Fruit fly (Drosophila melanogaster) whole organism, embryonic: ENCODE measurements around the gene CenB1A.

Experiments used
- ATbp ChIP-seq: fragments of 200-800 bp; sonication (Bioruptor generic); optimal IDR thresholded peaks from 2 replicates; lab custom pipeline; 2017; ENCODE audit warnings: missing biosample characterization, mild to moderate bottlenecking, missing genetic modification characterization, missing genetic modification reagents
- Atf3 ChIP-seq: fragments of 200-800 bp; sonication (Bioruptor generic); optimal IDR thresholded peaks from 3 replicates; lab custom pipeline; 2016; ENCODE audit warnings: missing biosample characterization, missing genetic modification characterization
- Atf6 ChIP-seq: fragments of 200-800 bp; sonication (Bioruptor generic); IDR thresholded peaks from 2 replicates; pipeline ENCODE4 v1.3.6; 2022; ENCODE audit warnings: missing biosample characterization, missing genetic modification characterization
- Bteb2 ChIP-seq: fragments of 200-800 bp; sonication (Bioruptor generic); optimal IDR thresholded peaks from 2 replicates; lab custom pipeline; 2016; ENCODE audit warnings: missing biosample characterization, missing genetic modification characterization
- CG10366 ChIP-seq: fragments of 200-800 bp; sonication (Bioruptor generic); IDR thresholded peaks from 2 replicates; pipeline ENCODE4 v1.3.6; 2022; ENCODE audit warnings: missing biosample characterization, missing genetic modification characterization
- CG10462 ChIP-seq: fragments of 200-800 bp; sonication (Bioruptor generic); optimal IDR thresholded peaks from 2 replicates; lab custom pipeline; 2016; ENCODE audit warnings: missing biosample characterization, missing genetic modification characterization
- CG10543 ChIP-seq: fragments of 200-800 bp; sonication (Bioruptor generic); optimal IDR thresholded peaks from 3 replicates; lab custom pipeline; 2017; ENCODE audit warnings: missing biosample characterization, mild to moderate bottlenecking, missing genetic modification characterization, moderate library complexity
- CG10654 ChIP-seq: fragments of 200-800 bp; sonication (Bioruptor generic); optimal IDR thresholded peaks from 2 replicates; lab custom pipeline; 2016; ENCODE audit warnings: missing biosample characterization, missing genetic modification characterization
- CG13894 ChIP-seq: fragments of 200-800 bp; sonication (Bioruptor generic); optimal IDR thresholded peaks from 3 replicates; lab custom pipeline; 2018; ENCODE audit warnings: missing biosample characterization, mild to moderate bottlenecking, missing genetic modification characterization, moderate library complexity
- CG1602 ChIP-seq: fragments of 200-800 bp; sonication (Bioruptor generic); optimal IDR thresholded peaks from 3 replicates; lab custom pipeline; 2016; ENCODE audit warnings: missing biosample characterization, missing genetic modification characterization
- CG17612 ChIP-seq: fragments of 200-800 bp; sonication (Bioruptor generic); IDR thresholded peaks from 2 replicates; pipeline ENCODE4 v1.3.6; 2022; ENCODE audit warnings: missing biosample characterization, missing genetic modification characterization
- CG17912 ChIP-seq: fragments of 200-800 bp; sonication (Bioruptor generic); optimal IDR thresholded peaks from 2 replicates; lab custom pipeline; 2018; ENCODE audit warnings: missing biosample characterization, mild to moderate bottlenecking, missing genetic modification characterization
- CG1832 ChIP-seq: fragments of 200-800 bp; sonication (Bioruptor generic); optimal IDR thresholded peaks from 2 replicates; lab custom pipeline; 2017; ENCODE audit warnings: missing biosample characterization, mild to moderate bottlenecking, missing genetic modification characterization, inconsistent platforms
- CG2875 ChIP-seq: fragments of 200-800 bp; sonication (Bioruptor generic); optimal IDR thresholded peaks from 2 replicates; lab custom pipeline; 2017; ENCODE audit warnings: missing biosample characterization, mild to moderate bottlenecking, missing genetic modification characterization, missing genetic modification reagents
- CG31365 ChIP-seq: fragments of 200-800 bp; sonication (Bioruptor generic); optimal IDR thresholded peaks from 2 replicates; lab custom pipeline; 2018; ENCODE audit warnings: missing biosample characterization, mild to moderate bottlenecking, missing genetic modification characterization
- CG32772 ChIP-seq: fragments of 200-800 bp; sonication (Bioruptor generic); IDR thresholded peaks from 2 replicates; pipeline ENCODE4 v1.3.6; 2022; ENCODE audit warnings: missing biosample characterization, missing genetic modification characterization
- CG3726 ChIP-seq: fragments of 200-800 bp; sonication (Bioruptor generic); IDR thresholded peaks from 3 replicates; pipeline ENCODE4, ENCODE4 v1.3.6; 2022; ENCODE audit warnings: missing biosample characterization, missing genetic modification characterization
- CG6272 ChIP-seq: fragments of 200-800 bp; sonication (Bioruptor generic); IDR thresholded peaks from 2 replicates; pipeline ENCODE4 v1.3.6; 2022; ENCODE audit warnings: missing biosample characterization, missing genetic modification characterization
- CG6765 ChIP-seq: fragments of 200-800 bp; sonication (Bioruptor generic); optimal IDR thresholded peaks from 3 replicates; lab custom pipeline; 2017; ENCODE audit warnings: missing biosample characterization, mild to moderate bottlenecking, missing genetic modification characterization
- CG7963 ChIP-seq: fragments of 200-800 bp; sonication (Bioruptor generic); IDR thresholded peaks from 3 replicates; pipeline ENCODE4 v1.3.6; 2022; ENCODE audit warnings: missing biosample characterization, missing genetic modification characterization; ENCODE audit not compliant: partially characterized antibody
- CG8765 ChIP-seq: fragments of 200-800 bp; sonication (Bioruptor generic); IDR thresholded peaks from 2 replicates; pipeline ENCODE4 v1.3.6; 2022; ENCODE audit warnings: missing biosample characterization, missing genetic modification characterization
- CrebB ChIP-seq: fragments of 200-800 bp; sonication (Bioruptor generic); optimal IDR thresholded peaks from 3 replicates; lab custom pipeline; 2018; ENCODE audit warnings: missing biosample characterization, mild to moderate bottlenecking, missing genetic modification characterization
- Dbx ChIP-seq: fragments of 200-800 bp; sonication (Bioruptor generic); IDR thresholded peaks from 3 replicates; pipeline ENCODE4 v1.3.6; 2022; ENCODE audit warnings: missing biosample characterization, missing genetic modification characterization
- Deaf1 ChIP-seq: fragments of 200-800 bp; optimal IDR thresholded peaks from 3 replicates; lab custom pipeline; 2019; ENCODE audit warnings: missing biosample characterization, mild to moderate bottlenecking, missing genetic modification characterization, moderate library complexity
- Dek ChIP-seq: fragments of 200-800 bp; sonication (Bioruptor generic); optimal IDR thresholded peaks from 3 replicates; lab custom pipeline; 2019; ENCODE audit warnings: missing biosample characterization, mild to moderate bottlenecking, missing genetic modification characterization, moderate library complexity
- Doc2 ChIP-seq: fragments of 200-800 bp; sonication (Bioruptor generic); IDR thresholded peaks from 2 replicates; pipeline ENCODE4 v1.3.6; 2022; ENCODE audit warnings: missing biosample characterization, missing genetic modification characterization
- GATAe ChIP-seq: fragments of 200-800 bp; sonication (Bioruptor generic); conservative IDR thresholded peaks from 2 replicates; pipeline ENCODE4 v1.3.6; 2022; ENCODE audit warnings: missing biosample characterization, missing genetic modification characterization
- HmgZ ChIP-seq: fragments of 200-800 bp; sonication (Bioruptor generic); optimal IDR thresholded peaks from 2 replicates; lab custom pipeline; 2018; ENCODE audit warnings: missing biosample characterization, mild to moderate bottlenecking, missing genetic modification characterization
- Hr78 ChIP-seq, 2 experiments: fragments of 200-800 bp in 1 of 2; fragments of >200 bp in 1 of 2; sonication (Bioruptor generic) in 1 of 2; optimal IDR thresholded peaks; 2 replicates each; lab custom pipeline; 2017 to 2019; ENCODE audit warnings: missing biosample characterization in 2 of 2, missing genetic modification characterization in 2 of 2, mild to moderate bottlenecking in 1 of 2, moderate library complexity in 1 of 2
- Hsf ChIP-seq: fragments of 200-800 bp; sonication (Bioruptor generic); optimal IDR thresholded peaks from 3 replicates; lab custom pipeline; 2016; ENCODE audit warnings: missing biosample characterization, missing genetic modification characterization
- Mad ChIP-seq: fragments of 200-800 bp; sonication (Bioruptor generic); optimal IDR thresholded peaks from 2 replicates; lab custom pipeline; 2016; ENCODE audit warnings: missing biosample characterization, missing genetic modification characterization
- NC2β ChIP-seq: fragments of 200-800 bp; sonication (Bioruptor generic); optimal IDR thresholded peaks from 2 replicates; lab custom pipeline; 2016; ENCODE audit warnings: missing biosample characterization, missing genetic modification characterization
- Nf-YA ChIP-seq: fragments of 200-800 bp; sonication (Bioruptor generic); IDR thresholded peaks from 2 replicates; pipeline ENCODE4 v1.3.6; 2022; ENCODE audit warnings: missing biosample characterization, missing genetic modification characterization
- Ptx1 ChIP-seq: fragments of 200-800 bp; sonication (Bioruptor generic); IDR thresholded peaks from 2 replicates; pipeline ENCODE4 v1.3.6; 2022; ENCODE audit warnings: missing biosample characterization, missing genetic modification characterization
- YL-1 ChIP-seq: fragments of 200-800 bp; sonication (Bioruptor generic); optimal IDR thresholded peaks from 3 replicates; lab custom pipeline; 2017; ENCODE audit warnings: missing biosample characterization, mild to moderate bottlenecking, missing genetic modification characterization
- cato ChIP-seq: fragments of 200-800 bp; sonication (Bioruptor generic); optimal IDR thresholded peaks from 2 replicates; lab custom pipeline; 2016; ENCODE audit warnings: missing biosample characterization, missing genetic modification characterization, borderline replicate concordance
- chn ChIP-seq: fragments of 200-800 bp; sonication (Bioruptor generic); optimal IDR thresholded peaks from 2 replicates; lab custom pipeline; 2016; ENCODE audit warnings: missing biosample characterization, missing genetic modification characterization
- dan ChIP-seq: fragments of 200-800 bp; sonication (Bioruptor generic); IDR thresholded peaks from 2 replicates; pipeline ENCODE4 v1.3.6; 2022; ENCODE audit warnings: missing biosample characterization, missing genetic modification characterization
- gem ChIP-seq: fragments of 200-800 bp; sonication (Bioruptor generic); optimal IDR thresholded peaks from 2 replicates; lab custom pipeline; 2019; ENCODE audit warnings: missing biosample characterization, mild to moderate bottlenecking, missing genetic modification characterization, moderate library complexity
- gfzf ChIP-seq: fragments of 200-800 bp; sonication (Bioruptor generic); optimal IDR thresholded peaks from 2 replicates; lab custom pipeline; 2016; ENCODE audit warnings: missing biosample characterization, mild to moderate bottlenecking, missing genetic modification characterization, moderate library complexity
- gsb-n ChIP-seq: fragments of 200-800 bp; sonication (Bioruptor generic); optimal IDR thresholded peaks from 3 replicates; lab custom pipeline; 2018; ENCODE audit warnings: missing biosample characterization, mild to moderate bottlenecking, missing genetic modification characterization
- pum ChIP-seq: fragments of 200-800 bp; sonication (Bioruptor generic); optimal IDR thresholded peaks from 2 replicates; lab custom pipeline; 2016; ENCODE audit warnings: missing biosample characterization, missing genetic modification characterization
- scrt ChIP-seq: fragments of 200-800 bp; sonication (Bioruptor generic); optimal IDR thresholded peaks from 2 replicates; lab custom pipeline; 2018; ENCODE audit warnings: missing biosample characterization, mild to moderate bottlenecking, missing genetic modification characterization, moderate library complexity
- sens ChIP-seq: fragments of 200-800 bp; sonication (Bioruptor generic); peaks from one replicate; lab custom pipeline; 2016; ENCODE audit warnings: missing biosample characterization, missing genetic modification characterization
- sens-2 ChIP-seq: fragments of 200-800 bp; sonication (Bioruptor generic); IDR thresholded peaks from 2 replicates; pipeline ENCODE4 v1.3.6; 2022; ENCODE audit warnings: missing biosample characterization, missing genetic modification characterization
- ssp ChIP-seq: fragments of 200-800 bp; sonication (Bioruptor generic); IDR thresholded peaks from 2 replicates; pipeline ENCODE4 v1.3.6; 2022; ENCODE audit warnings: missing biosample characterization, missing genetic modification characterization
- trem ChIP-seq: fragments of 200-800 bp; optimal IDR thresholded peaks from 3 replicates; lab custom pipeline; 2019; ENCODE audit warnings: missing biosample characterization, mild to moderate bottlenecking, missing genetic modification characterization, moderate library complexity
- tx ChIP-seq: fragments of 200-800 bp; sonication (Bioruptor generic); optimal IDR thresholded peaks from 2 replicates; lab custom pipeline; 2016; ENCODE audit warnings: missing biosample characterization, missing genetic modification characterization
- vfl ChIP-seq: fragments of 200-800 bp; sonication (Bioruptor generic); optimal IDR thresholded peaks from 2 replicates; lab custom pipeline; 2016; ENCODE audit warnings: missing biosample characterization, missing genetic modification characterization
- wor ChIP-seq: fragments of 200-800 bp; sonication (Bioruptor generic); IDR thresholded peaks from 2 replicates; pipeline ENCODE4 v1.3.6; 2022; ENCODE audit warnings: missing biosample characterization, missing genetic modification characterization
- zen ChIP-seq: fragments of 200-800 bp; sonication (Bioruptor generic); optimal IDR thresholded peaks from 3 replicates; lab custom pipeline; 2018; ENCODE audit warnings: missing biosample characterization, mild to moderate bottlenecking, missing genetic modification characterization, moderate library complexity
- zf30C ChIP-seq: fragments of 200-800 bp; sonication (Bioruptor generic); optimal IDR thresholded peaks from 3 replicates; lab custom pipeline; 2018; ENCODE audit warnings: missing biosample characterization, mild to moderate bottlenecking, missing genetic modification characterization

Gene CenB1A

dm6 chr3R:23157664-23158151, 39.5 kb downstream of the CenB1A start, which contains the start of gene unk (continued):
- no peak for TF ChIP-seq cato (GFP tag; lab: Kevin White, UChicago)
- no peak for TF ChIP-seq sens-2 (GFP tag; lab: Robert Waterston, UW)
- no peak for TF ChIP-seq CG31365 (tag; lab: Kevin White, UChicago)
- peak; percentile 97 for TF ChIP-seq CG7963 (GFP tag; lab: Robert Waterston, UW)
- TF ChIP-seq CG17612 = no peak
- TF ChIP-seq CG10366 (GFP tag; lab: Robert Waterston, UW) = 0 out of 2 replicates have a peak, but pooled peaks have one; percentile 10
- no peak for TF ChIP-seq CG32772 (GFP tag; lab: Robert Waterston, UW)
- no peak for TF ChIP-seq CG1602 (GFP tag; lab: Kevin White, UChicago)
- peak; percentile 5 for TF ChIP-seq CrebB
- no peak for TF ChIP-seq CG10654
- TF ChIP-seq Hr78 (GFP tag; optimal IDR thresholded peaks at IDR 0.05; lab: Kevin White, UChicago) = no peak
- TF ChIP-seq CG6272 (GFP tag; lab: Robert Waterston, UW) = peak; percentile 34; the same call in 1 of the 2 replicates
- TF ChIP-seq CG8765 (GFP tag; lab: Robert Waterston, UW) = no peak
- no peak for TF ChIP-seq CG6765 (GFP tag; lab: Kevin White, UChicago)
- TF ChIP-seq wor (GFP tag; lab: Robert Waterston, UW) = no peak
- no peak for TF ChIP-seq gem (tag; lab: Kevin White, UChicago)
- TF ChIP-seq CG10462 (GFP tag; lab: Kevin White, UChicago) = no peak
- peak; percentile 2 for TF ChIP-seq CG13894 (tag; lab: Kevin White, UChicago)
- TF ChIP-seq Deaf1 = peak; percentile 56
- no peak for TF ChIP-seq dan (GFP tag; lab: Robert Waterston, UW)
- TF ChIP-seq Dek (tag; lab: Kevin White, UChicago) = no peak
- no peak for TF ChIP-seq pum
- TF ChIP-seq Bteb2 = no peak
- no peak for TF ChIP-seq vfl (GFP tag; lab: Kevin White, UChicago)
- no peak for TF ChIP-seq CG3726 (GFP tag; lab: Robert Waterston, UW)
- TF ChIP-seq HmgZ (tag; lab: Kevin White, UChicago) = peak; percentile 74
- peak; percentile 20 for TF ChIP-seq zen
- TF ChIP-seq Atf3 (GFP tag; lab: Kevin White, UChicago) = no peak
- peak; percentile 38 for TF ChIP-seq trem (tag; lab: Kevin White, UChicago)
- TF ChIP-seq CG1832 (GFP tag; lab: Kevin White, UChicago) = no peak
- no peak for TF ChIP-seq tx (GFP tag; lab: Kevin White, UChicago)
- TF ChIP-seq Doc2 (GFP tag; lab: Robert Waterston, UW) = no peak
- no peak for TF ChIP-seq CG17912
- no peak for TF ChIP-seq Atf6 (GFP tag; lab: Robert Waterston, UW)
- peak; percentile 55 for TF ChIP-seq gfzf (GFP tag; lab: Kevin White, UChicago)
- TF ChIP-seq YL-1 (GFP tag; lab: Kevin White, UChicago) = no peak
- no peak for TF ChIP-seq zf30C (GFP tag; lab: Kevin White, UChicago)
- TF ChIP-seq CG2875 (GFP tag; lab: Kevin White, UChicago) = no peak
- TF ChIP-seq sens (GFP tag; lab: Kevin White, UChicago) = peak; percentile 80
- TF ChIP-seq Nf-YA (GFP tag; lab: Robert Waterston, UW) = no peak
- TF ChIP-seq Hsf = peak; percentile 0
- peak; percentile 62 for TF ChIP-seq NC2β (GFP tag; lab: Kevin White, UChicago)
- no peak for TF ChIP-seq ATbp (GFP tag; lab: Kevin White, UChicago)
- TF ChIP-seq chn (GFP tag; lab: Kevin White, UChicago) = peak; percentile 30
- TF ChIP-seq Ptx1 (GFP tag; lab: Robert Waterston, UW) = no peak
- TF ChIP-seq Mad = peak; percentile 44
- TF ChIP-seq CG10543 (GFP tag; lab: Kevin White, UChicago) = no peak
- TF ChIP-seq ssp (GFP tag; lab: Robert Waterston, UW) = 0 out of 2 replicates have a peak, but pooled peaks have one; percentile 16
- TF ChIP-seq gsb-n = no peak
- no peak for TF ChIP-seq scrt
- TF ChIP-seq Dbx (GFP tag; lab: Robert Waterston, UW) = peak; percentile 52
- TF ChIP-seq GATAe (GFP tag; lab: Robert Waterston, UW) = no peak
